Worm (Caenorhabditis elegans): ENCODE measurements around the gene F11A5.16.

ce11 chrV:16226581-16226980 lies 15.8 kb downstream of the F11A5.16 start, which contains the start of gene F11A5.13:
- TF ChIP-seq him-1 (tag; optimal IDR thresholded peaks at IDR 0.05) (no peak), W03F9.2 (tag; optimal IDR thresholded peaks at IDR 0.05) (no peak), dao-5 (tag; optimal IDR thresholded peaks at IDR 0.05) (no peak)
